Worm (Caenorhabditis elegans): ENCODE data around the gene mpz-4.

ce11 chrIV:4795111-4795510 is 32.0 kb downstream of the mpz-4 start:
- no peak for TF ChIP-seq ama-1 (optimal IDR thresholded peaks at IDR 0.05)
- no peak for TF ChIP-seq eor-1 (tag; optimal IDR thresholded peaks at IDR 0.05)

Measured in whole organism, L3 larva.